Worm (Caenorhabditis elegans): ENCODE measurements around the gene F09G8.5.

ce11 chrIII:8258045-8258444 lies 3.3 kb downstream of the F09G8.5 start, which contains the start of gene ncr-2:
- no peak for TF ChIP-seq unc-62 (GFP tag; optimal IDR thresholded peaks at IDR 0.05)
- TF ChIP-seq ztf-11 (tag; optimal IDR thresholded peaks at IDR 0.05), result no peak
- TF ChIP-seq unc-39 (tag; optimal IDR thresholded peaks at IDR 0.05), result no peak
- no peak for TF ChIP-seq snpc-4 (tag; optimal IDR thresholded peaks at IDR 0.05)
- no peak for TF ChIP-seq aly-2 (tag; optimal IDR thresholded peaks at IDR 0.05)
- no peak for TF ChIP-seq nhr-23 (tag; optimal IDR thresholded peaks at IDR 0.05)
- TF ChIP-seq lsy-2 (tag; optimal IDR thresholded peaks at IDR 0.05), result no peak
- TF ChIP-seq ama-1 (optimal IDR thresholded peaks at IDR 0.05), result no peak
- no peak for TF ChIP-seq ztf-4 (tag; optimal IDR thresholded peaks at IDR 0.05)

Measured in whole organism, L2 larva.